Fruit fly (Drosophila melanogaster) whole organism, embryonic: Measurements from ENCODE around the gene Trs23.

Experiments used
- Adf1 ChIP-seq: fragments of 200-800 bp; sonication (Bioruptor generic); IDR thresholded peaks from 2 replicates; pipeline ENCODE4 v1.3.6; 2022; ENCODE audit warnings: missing biosample characterization, missing genetic modification characterization
- B-H1 ChIP-seq: fragments of 200-800 bp; sonication (Bioruptor generic); IDR thresholded peaks from 3 replicates; pipeline ENCODE4 v1.3.6; 2022; ENCODE audit warnings: missing biosample characterization, missing genetic modification characterization
- BEAF-32 ChIP-seq: fragments of 200-800 bp; sonication (Bioruptor generic); optimal IDR thresholded peaks from 3 replicates; lab custom pipeline; 2017; ENCODE audit warnings: missing biosample characterization, missing genetic modification characterization, mild to moderate bottlenecking, moderate library complexity, missing genetic modification reagents
- CG10267 ChIP-seq: fragments of 200-800 bp; sonication (Bioruptor generic); optimal IDR thresholded peaks from 2 replicates; lab custom pipeline; 2018; ENCODE audit warnings: missing biosample characterization, mild to moderate bottlenecking, missing genetic modification characterization, moderate library complexity
- CG10462 ChIP-seq: fragments of 200-800 bp; sonication (Bioruptor generic); optimal IDR thresholded peaks from 2 replicates; lab custom pipeline; 2016; ENCODE audit warnings: missing biosample characterization, missing genetic modification characterization
- CG12219 ChIP-seq: fragments of 200-800 bp; sonication (Bioruptor generic); optimal IDR thresholded peaks from 3 replicates; lab custom pipeline; 2018; ENCODE audit warnings: missing biosample characterization, mild to moderate bottlenecking, missing genetic modification characterization
- CG12744 ChIP-seq: fragments of 200-800 bp; sonication (Bioruptor generic); optimal IDR thresholded peaks from 2 replicates; lab custom pipeline; 2016; ENCODE audit warnings: missing biosample characterization, missing genetic modification characterization
- CG13287 ChIP-seq: fragments of 200-800 bp; sonication (Bioruptor generic); IDR thresholded peaks from 2 replicates; pipeline ENCODE4 v1.3.6; 2022; ENCODE audit warnings: missing biosample characterization, missing genetic modification characterization; ENCODE audit not compliant: partially characterized antibody
- CG13624 ChIP-seq: fragments of 200-800 bp; sonication (Bioruptor generic); optimal IDR thresholded peaks from 2 replicates; lab custom pipeline; 2016; ENCODE audit warnings: missing biosample characterization, missing genetic modification characterization
- CG16863 ChIP-seq: fragments of 200-800 bp; sonication (Bioruptor generic); optimal IDR thresholded peaks from 3 replicates; lab custom pipeline; 2016; ENCODE audit warnings: missing biosample characterization, missing genetic modification characterization
- CG18599 ChIP-seq: fragments of 200-800 bp; sonication (Bioruptor generic); optimal IDR thresholded peaks from 3 replicates; lab custom pipeline; 2017; ENCODE audit warnings: missing biosample characterization, missing genetic modification characterization, mild to moderate bottlenecking, moderate library complexity, missing genetic modification reagents
- CG31365 ChIP-seq: fragments of 200-800 bp; sonication (Bioruptor generic); optimal IDR thresholded peaks from 2 replicates; lab custom pipeline; 2018; ENCODE audit warnings: missing biosample characterization, mild to moderate bottlenecking, missing genetic modification characterization
- CG3281 ChIP-seq: fragments of 200-800 bp; sonication (Bioruptor generic); optimal IDR thresholded peaks from 3 replicates; lab custom pipeline; 2017; ENCODE audit warnings: missing biosample characterization, mild to moderate bottlenecking, missing genetic modification characterization
- CG5180 ChIP-seq: fragments of 200-800 bp; sonication (Bioruptor generic); optimal IDR thresholded peaks from 3 replicates; lab custom pipeline; 2017; ENCODE audit warnings: missing biosample characterization, missing genetic modification characterization, mild to moderate bottlenecking, moderate library complexity, missing genetic modification reagents
- CG5953 ChIP-seq: fragments of 200-800 bp; sonication (Bioruptor generic); IDR thresholded peaks from 2 replicates; pipeline ENCODE4 v1.3.6; 2022; ENCODE audit warnings: missing biosample characterization, missing genetic modification characterization
- CG7786 ChIP-seq: fragments of 200-800 bp; sonication (Bioruptor generic); optimal IDR thresholded peaks from 2 replicates; lab custom pipeline; 2016; ENCODE audit warnings: missing biosample characterization, missing genetic modification characterization
- CG8089 ChIP-seq: fragments of 200-800 bp; sonication (Bioruptor generic); optimal IDR thresholded peaks from 3 replicates; lab custom pipeline; 2016; ENCODE audit warnings: missing biosample characterization, missing genetic modification characterization
- CG8478 ChIP-seq: fragments of >200 bp; optimal IDR thresholded peaks from 2 replicates; lab custom pipeline; 2018
- CG8944 ChIP-seq: fragments of 200-800 bp; sonication (Bioruptor generic); optimal IDR thresholded peaks from 3 replicates; lab custom pipeline; 2016; ENCODE audit warnings: missing biosample characterization, missing genetic modification characterization
- Dp ChIP-seq: fragments of 200-800 bp; sonication (Bioruptor generic); optimal IDR thresholded peaks from 2 replicates; lab custom pipeline; 2018; ENCODE audit warnings: missing biosample characterization, mild to moderate bottlenecking, missing genetic modification characterization, moderate library complexity
- Elba2 ChIP-seq: fragments of 200-800 bp; sonication (Bioruptor generic); optimal IDR thresholded peaks from 3 replicates; lab custom pipeline; 2016; ENCODE audit warnings: missing biosample characterization, missing genetic modification characterization
- Ets65A ChIP-seq: fragments of 200-800 bp; sonication (Bioruptor generic); peaks from one replicate; lab custom pipeline; 2016; ENCODE audit warnings: missing biosample characterization, missing genetic modification characterization
- H15 ChIP-seq: fragments of 200-800 bp; sonication (Bioruptor generic); IDR thresholded peaks from 3 replicates; pipeline ENCODE4 v1.3.6; 2022; ENCODE audit warnings: missing biosample characterization, missing genetic modification characterization
- HLHmδ ChIP-seq: fragments of 200-800 bp; sonication (Bioruptor generic); optimal IDR thresholded peaks from 2 replicates; lab custom pipeline; 2018; ENCODE audit warnings: missing biosample characterization, mild to moderate bottlenecking, missing genetic modification characterization, moderate library complexity
- Hand ChIP-seq: fragments of 200-800 bp; sonication (Bioruptor generic); optimal IDR thresholded peaks from 2 replicates; lab custom pipeline; 2017; ENCODE audit warnings: mild to moderate bottlenecking, missing biosample characterization, missing genetic modification reagents, missing genetic modification characterization
- Hmx ChIP-seq: fragments of 200-800 bp; sonication (Bioruptor generic); optimal IDR thresholded peaks from 2 replicates; lab custom pipeline; 2016; ENCODE audit warnings: missing biosample characterization, missing genetic modification characterization
- MESR4 ChIP-seq: fragments of 200-800 bp; sonication (Bioruptor generic); optimal IDR thresholded peaks from 2 replicates; lab custom pipeline; 2018; ENCODE audit warnings: missing biosample characterization, mild to moderate bottlenecking, missing genetic modification characterization, moderate library complexity
- Med ChIP-seq: fragments of 200-800 bp; sonication (Bioruptor generic); peaks from one replicate; lab custom pipeline; 2016; ENCODE audit warnings: missing biosample characterization, missing genetic modification characterization, mild to moderate bottlenecking, inconsistent platforms, moderate library complexity
- Opbp ChIP-seq: fragments of 200-800 bp; sonication (Bioruptor generic); IDR thresholded peaks from 3 replicates; pipeline ENCODE4 v1.3.6; 2022; ENCODE audit warnings: missing biosample characterization, missing genetic modification characterization; ENCODE audit not compliant: partially characterized antibody
- Rx ChIP-seq: fragments of 200-800 bp; sonication (Bioruptor generic); IDR thresholded peaks from 2 replicates; pipeline ENCODE4 v1.3.6; 2022; ENCODE audit warnings: missing biosample characterization, missing genetic modification characterization
- Ssrp ChIP-seq: fragments of 200-800 bp; sonication (Bioruptor generic); optimal IDR thresholded peaks from 2 replicates; lab custom pipeline; 2018; ENCODE audit warnings: missing biosample characterization, mild to moderate bottlenecking, missing genetic modification characterization, moderate library complexity
- Usf ChIP-seq: fragments of 200-800 bp; sonication (Bioruptor generic); optimal IDR thresholded peaks from 2 replicates; lab custom pipeline; 2017; ENCODE audit warnings: missing genotype, missing biosample characterization, missing genetic modification characterization
- ato ChIP-seq: fragments of 200-800 bp; sonication (Bioruptor generic); IDR thresholded peaks from 2 replicates; pipeline ENCODE4 v1.3.6; 2022; ENCODE audit warnings: missing biosample characterization, missing genetic modification characterization; ENCODE audit not compliant: partially characterized antibody
- br ChIP-seq: fragments of >200 bp; optimal IDR thresholded peaks from 2 replicates; lab custom pipeline; 2017
- cato ChIP-seq: fragments of 200-800 bp; sonication (Bioruptor generic); optimal IDR thresholded peaks from 2 replicates; lab custom pipeline; 2016; ENCODE audit warnings: missing biosample characterization, missing genetic modification characterization, borderline replicate concordance
- chif ChIP-seq, 2 experiments: fragments of 200-800 bp; sonication (Bioruptor generic); optimal IDR thresholded peaks; 3 replicates each; lab custom pipeline; 2016; ENCODE audit warnings: missing biosample characterization in 2 of 2, missing genetic modification characterization in 2 of 2
- crol ChIP-seq: fragments of 200-800 bp; sonication (Bioruptor generic); IDR thresholded peaks from 2 replicates; pipeline ENCODE4 v1.3.6; 2022; ENCODE audit warnings: missing biosample characterization, missing genetic modification characterization
- ewg ChIP-seq: fragments of 200-800 bp; sonication (Bioruptor generic); optimal IDR thresholded peaks from 3 replicates; lab custom pipeline; 2017; ENCODE audit warnings: mild to moderate bottlenecking, missing biosample characterization, missing genetic modification reagents, missing genetic modification characterization
- ftz-f1 ChIP-seq: fragments of 200-800 bp; sonication (Bioruptor generic); optimal IDR thresholded peaks from 2 replicates; lab custom pipeline; 2016; ENCODE audit warnings: missing biosample characterization, missing genetic modification characterization
- fu2 ChIP-seq: fragments of 200-800 bp; sonication (Bioruptor generic); optimal IDR thresholded peaks from 2 replicates; lab custom pipeline; 2016; ENCODE audit warnings: missing biosample characterization, missing genetic modification characterization
- gcm ChIP-seq: fragments of 200-800 bp; sonication (Bioruptor generic); optimal IDR thresholded peaks from 2 replicates; lab custom pipeline; 2019; ENCODE audit warnings: missing biosample characterization, mild to moderate bottlenecking, missing genetic modification characterization, moderate library complexity
- grau ChIP-seq: fragments of 200-800 bp; optimal IDR thresholded peaks from 3 replicates; lab custom pipeline; 2019; ENCODE audit warnings: missing biosample characterization, mild to moderate bottlenecking, missing genetic modification characterization, moderate library complexity
- lov ChIP-seq, 2 experiments: fragments of 200-800 bp in 1 of 2; fragments of >200 bp in 1 of 2; sonication (Bioruptor generic) in 1 of 2; IDR thresholded peaks in 1 of 2; optimal IDR thresholded peaks in 1 of 2; 2 replicates in 1 of 2; 3 replicates in 1 of 2; pipeline versions ENCODE4 v1.3.6 to Lab custom; 2017 to 2022; ENCODE audit warnings: missing biosample characterization in 1 of 2, missing genetic modification characterization in 1 of 2
- org-1 ChIP-seq: fragments of 200-800 bp; sonication (Bioruptor generic); optimal IDR thresholded peaks from 2 replicates; lab custom pipeline; 2017; ENCODE audit warnings: missing biosample characterization, missing genetic modification characterization
- otp ChIP-seq: fragments of 200-800 bp; sonication (Bioruptor generic); IDR thresholded peaks from 3 replicates; pipeline ENCODE4, ENCODE4 v1.3.6; 2022; ENCODE audit warnings: missing biosample characterization, missing genetic modification characterization
- pan ChIP-seq, 4 experiments: fragments of >200 bp in 3 of 4; fragments of 200-800 bp in 1 of 4; sonication (Bioruptor generic) in 1 of 4; optimal IDR thresholded peaks in 3 of 4; IDR thresholded peaks in 1 of 4; 2 replicates each; pipeline versions ENCODE4 v1.3.6 to Lab custom; 2017 to 2022; ENCODE audit warnings: missing biosample characterization in 2 of 4, missing genetic modification characterization in 2 of 4, mixed read lengths in 1 of 4
- prd ChIP-seq, 3 experiments: fragments of >200 bp in 2 of 3; fragments of 200-800 bp in 1 of 3; sonication (Bioruptor generic) in 1 of 3; optimal IDR thresholded peaks in 2 of 3; IDR thresholded peaks in 1 of 3; 2 replicates in 2 of 3; 3 replicates in 1 of 3; pipeline versions ENCODE4 v1.3.6 to Lab custom; 2017 to 2022; ENCODE audit warnings: missing biosample characterization in 1 of 3, missing genetic modification characterization in 1 of 3
- psq ChIP-seq: fragments of 200-800 bp; sonication (Bioruptor generic); optimal IDR thresholded peaks from 2 replicates; lab custom pipeline; 2017; ENCODE audit warnings: missing biosample characterization, missing genetic modification characterization
- pzg ChIP-seq: fragments of 200-800 bp; sonication (Bioruptor generic); optimal IDR thresholded peaks from 3 replicates; lab custom pipeline; 2018; ENCODE audit warnings: missing biosample characterization, mild to moderate bottlenecking, missing genetic modification characterization, moderate library complexity
- tgo ChIP-seq: fragments of 200-800 bp; sonication (Bioruptor generic); IDR thresholded peaks from 3 replicates; pipeline ENCODE4 v1.3.6; 2022; ENCODE audit warnings: missing biosample characterization, missing genetic modification characterization

The Trs23 gene

dm6 chr2L:8689853-8690252, 3.8 kb downstream of the Trs23 start (continued):
- TF ChIP-seq CG18599 (GFP tag; lab: Kevin White, UChicago) (no peak), CG12744 (GFP tag; lab: Kevin White, UChicago) (no peak), prd (optimal IDR thresholded peaks at IDR 0.05; lab: Kevin White, UChicago) (no peak), prd (GFP tag; IDR thresholded peaks at IDR 0.05; lab: Robert Waterston, UW) (0 out of 3 replicates have a peak, but pooled peaks have one; percentile 9), Hmx (GFP tag; lab: Kevin White, UChicago) (no peak), Opbp (GFP tag; lab: Robert Waterston, UW) (peak; percentile 35; the same call in 1 of the 3 replicates), BEAF-32 (GFP tag; lab: Kevin White, UChicago) (no peak), cato (GFP tag; lab: Kevin White, UChicago) (no peak), CG31365 (tag; lab: Kevin White, UChicago) (no peak), Adf1 (GFP tag; lab: Robert Waterston, UW) (no peak), ato (GFP tag; lab: Robert Waterston, UW) (no peak), gcm (GFP tag; lab: Kevin White, UChicago) (no peak), CG7786 (GFP tag; lab: Kevin White, UChicago) (no peak), HLHmδ (GFP tag; lab: Kevin White, UChicago) (peak; percentile 46), Dp (no peak), psq (GFP tag; lab: Kevin White, UChicago) (no peak), CG5180 (no peak), br (lab: Kevin White, UChicago) (no peak), Med (peak; percentile 73), CG8089 (GFP tag; lab: Kevin White, UChicago) (no peak), Rx (no peak), CG13287 (GFP tag; lab: Robert Waterston, UW) (no peak), CG3281 (no peak), chif (GFP tag; optimal IDR thresholded peaks at IDR 0.05; lab: Kevin White, UChicago) (no peak), CG10267 (tag; lab: Kevin White, UChicago) (no peak), otp (GFP tag; lab: Robert Waterston, UW) (peak; percentile 37; the same call in 1 of the 3 replicates), grau (tag; lab: Kevin White, UChicago) (no peak), CG16863 (GFP tag; lab: Kevin White, UChicago) (no peak), Hand (no peak), CG10462 (no peak), Elba2 (GFP tag; lab: Kevin White, UChicago) (no peak), MESR4 (GFP tag; lab: Kevin White, UChicago) (no peak), org-1 (GFP tag; lab: Kevin White, UChicago) (no peak), Ets65A (GFP tag; lab: Kevin White, UChicago) (no peak), CG8478 (lab: Kevin White, UChicago) (no peak), pan (optimal IDR thresholded peaks at IDR 0.05; lab: Kevin White, UChicago) (no peak), pan (GFP tag; optimal IDR thresholded peaks at IDR 0.05 in 1 of 2, IDR thresholded peaks at IDR 0.05 in 1 of 2) (no peak), CG12219 (no peak), ewg (GFP tag; lab: Kevin White, UChicago) (no peak), CG5953 (GFP tag; lab: Robert Waterston, UW) (no peak), fu2 (GFP tag; lab: Kevin White, UChicago) (no peak), Usf (GFP tag; lab: Kevin White, UChicago) (no peak), Ssrp (no peak), crol (no peak), H15 (GFP tag; lab: Robert Waterston, UW) (no peak), pzg (GFP tag; lab: Kevin White, UChicago) (no peak), CG13624 (no peak), ftz-f1 (no peak), CG8944 (GFP tag; lab: Kevin White, UChicago) (no peak), lov (optimal IDR thresholded peaks at IDR 0.05; lab: Kevin White, UChicago) (no peak), lov (GFP tag; IDR thresholded peaks at IDR 0.05; lab: Robert Waterston, UW) (0 out of 3 replicates have a peak, but pooled peaks have one; percentile 40), B-H1 (GFP tag; lab: Robert Waterston, UW) (no peak), tgo (no peak)
